Fruit fly (Drosophila melanogaster): Measurements from ENCODE around the gene CG17202.

dm6 chr3R:12425510-12426309 is 3.1 kb downstream of the CG17202 start, which contains the start of gene Pp1-87B:
- TF ChIP-seq brk (GFP tag; optimal IDR thresholded peaks at IDR 0.05) (no peak), Vsx2 (GFP tag; optimal IDR thresholded peaks at IDR 0.05; ENCODE audit: partially characterized antibody) (no peak), OdsH (GFP tag; optimal IDR thresholded peaks at IDR 0.05) (no peak), pan (optimal IDR thresholded peaks at IDR 0.05) (no peak), h (GFP tag; optimal IDR thresholded peaks at IDR 0.05) (no peak)
